Worm (Caenorhabditis elegans): ENCODE measurements around the gene T28A8.4.

The T28A8.4 gene

ce11 chrIII:13528513-13529249, 25.2 kb downstream of the T28A8.4 start:
- TF ChIP-seq ztf-29 (GFP tag; IDR thresholded peaks at IDR 0.05) (no peak), T22C8.4 (GFP tag; IDR thresholded peaks at IDR 0.05) (no peak), ztf-23 (GFP tag; IDR thresholded peaks at IDR 0.05) (no peak), klf-2 (GFP tag; conservative IDR thresholded peaks at IDR 0.05) (no peak), flt-1 (GFP tag; IDR thresholded peaks at IDR 0.05) (no peak), med-1 (GFP tag; optimal IDR thresholded peaks at IDR 0.05; ENCODE audit: insufficient read depth) (no peak), cog-1 (tag; optimal IDR thresholded peaks at IDR 0.05) (no peak), ref-1 (GFP tag; conservative IDR thresholded peaks at IDR 0.05) (no peak), tab-1 (GFP tag; IDR thresholded peaks at IDR 0.05) (no peak)

- TF ChIP-seq tab-1 (GFP tag; IDR thresholded peaks at IDR 0.05) (no peak), flt-1 (GFP tag; IDR thresholded peaks at IDR 0.05) (0 out of 2 replicates have a peak, but pooled peaks have one; percentile 30)
Measured at ce11 chrIII:13530017-13530416, 26.5 kb downstream of the T28A8.4 start.

- TF ChIP-seq cog-1 (tag; optimal IDR thresholded peaks at IDR 0.05) (no peak), T22C8.4 (GFP tag; IDR thresholded peaks at IDR 0.05) (no peak), tab-1 (GFP tag; IDR thresholded peaks at IDR 0.05) (no peak), ztf-29 (GFP tag; IDR thresholded peaks at IDR 0.05) (no peak), ref-1 (GFP tag; conservative IDR thresholded peaks at IDR 0.05) (no peak), flt-1 (GFP tag; IDR thresholded peaks at IDR 0.05) (no peak), med-1 (GFP tag; optimal IDR thresholded peaks at IDR 0.05; ENCODE audit: insufficient read depth) (no peak)
Measured at ce11 chrIII:13530838-13531237, 27.4 kb downstream of the T28A8.4 start.

ce11 chrIII:13534704-13535103, 31.2 kb downstream of the T28A8.4 start:
- TF ChIP-seq ztf-23 (GFP tag; IDR thresholded peaks at IDR 0.05) (no peak), med-1 (GFP tag; optimal IDR thresholded peaks at IDR 0.05; ENCODE audit: insufficient read depth) (no peak), klf-2 (GFP tag; conservative IDR thresholded peaks at IDR 0.05) (no peak), ref-1 (GFP tag; conservative IDR thresholded peaks at IDR 0.05) (no peak), cog-1 (tag; optimal IDR thresholded peaks at IDR 0.05) (no peak), T22C8.4 (GFP tag; IDR thresholded peaks at IDR 0.05) (no peak), tab-1 (GFP tag; IDR thresholded peaks at IDR 0.05) (no peak), ztf-29 (GFP tag; IDR thresholded peaks at IDR 0.05) (no peak), flt-1 (GFP tag; IDR thresholded peaks at IDR 0.05) (no peak)

- TF ChIP-seq flt-1 (GFP tag; IDR thresholded peaks at IDR 0.05): no peak
- TF ChIP-seq ztf-23 (GFP tag; IDR thresholded peaks at IDR 0.05): no peak
- TF ChIP-seq med-1 (GFP tag; optimal IDR thresholded peaks at IDR 0.05; ENCODE audit: insufficient read depth): no peak
- no peak for TF ChIP-seq ref-1 (GFP tag; conservative IDR thresholded peaks at IDR 0.05)
- TF ChIP-seq ztf-29 (GFP tag; IDR thresholded peaks at IDR 0.05): no peak
- TF ChIP-seq T22C8.4 (GFP tag; IDR thresholded peaks at IDR 0.05): no peak
- no peak for TF ChIP-seq klf-2 (GFP tag; conservative IDR thresholded peaks at IDR 0.05)
- TF ChIP-seq tab-1 (GFP tag; IDR thresholded peaks at IDR 0.05): no peak
- TF ChIP-seq cog-1 (tag; optimal IDR thresholded peaks at IDR 0.05): no peak
Measured at ce11 chrIII:13535735-13536390, 32.4 kb downstream of the T28A8.4 start.

ce11 chrIII:13540791-13541190, 37.3 kb downstream of the T28A8.4 start:
- TF ChIP-seq ref-1 (GFP tag; conservative IDR thresholded peaks at IDR 0.05) (no peak), flt-1 (GFP tag; IDR thresholded peaks at IDR 0.05) (no peak), ztf-23 (GFP tag; IDR thresholded peaks at IDR 0.05) (no peak), klf-2 (GFP tag; conservative IDR thresholded peaks at IDR 0.05) (no peak), med-1 (GFP tag; optimal IDR thresholded peaks at IDR 0.05; ENCODE audit: insufficient read depth) (no peak), tab-1 (GFP tag; IDR thresholded peaks at IDR 0.05) (no peak), cog-1 (tag; optimal IDR thresholded peaks at IDR 0.05) (no peak), ztf-29 (GFP tag; IDR thresholded peaks at IDR 0.05) (no peak), T22C8.4 (GFP tag; IDR thresholded peaks at IDR 0.05) (no peak)

- TF ChIP-seq ztf-23 (GFP tag; IDR thresholded peaks at IDR 0.05) (no peak), ztf-29 (GFP tag; IDR thresholded peaks at IDR 0.05) (no peak), klf-2 (GFP tag; conservative IDR thresholded peaks at IDR 0.05) (no peak), med-1 (GFP tag; optimal IDR thresholded peaks at IDR 0.05; ENCODE audit: insufficient read depth) (no peak), ref-1 (GFP tag; conservative IDR thresholded peaks at IDR 0.05) (no peak), cog-1 (tag; optimal IDR thresholded peaks at IDR 0.05) (no peak), flt-1 (GFP tag; IDR thresholded peaks at IDR 0.05) (no peak), tab-1 (GFP tag; IDR thresholded peaks at IDR 0.05) (no peak), T22C8.4 (GFP tag; IDR thresholded peaks at IDR 0.05) (no peak)
Measured at ce11 chrIII:13542458-13542857, 39.0 kb downstream of the T28A8.4 start.

- TF ChIP-seq flt-1 (GFP tag; IDR thresholded peaks at IDR 0.05) (no peak), cog-1 (tag; optimal IDR thresholded peaks at IDR 0.05) (no peak), tab-1 (GFP tag; IDR thresholded peaks at IDR 0.05) (no peak), ztf-29 (GFP tag; IDR thresholded peaks at IDR 0.05) (no peak), ztf-23 (GFP tag; IDR thresholded peaks at IDR 0.05) (no peak), med-1 (GFP tag; optimal IDR thresholded peaks at IDR 0.05; ENCODE audit: insufficient read depth) (no peak), T22C8.4 (GFP tag; IDR thresholded peaks at IDR 0.05) (no peak), klf-2 (GFP tag; conservative IDR thresholded peaks at IDR 0.05) (no peak), ref-1 (GFP tag; conservative IDR thresholded peaks at IDR 0.05) (no peak)
Measured at ce11 chrIII:13543434-13543833, 40.0 kb downstream of the T28A8.4 start, which contains the start of gene acs-5. TSS of gene acs-5 (minus strand) at chrIII:13543534.

ce11 chrIII:13544593-13544992, 41.1 kb downstream of the T28A8.4 start:
- TF ChIP-seq ztf-29 (GFP tag; IDR thresholded peaks at IDR 0.05): no peak
- TF ChIP-seq med-1 (GFP tag; optimal IDR thresholded peaks at IDR 0.05; ENCODE audit: insufficient read depth): no peak
- TF ChIP-seq cog-1 (tag; optimal IDR thresholded peaks at IDR 0.05): no peak

All from whole organism, midembryonic.